Fruit fly (Drosophila melanogaster) whole organism, embryonic: Measurements from ENCODE around the gene stas.

Experiments
- Bgb ChIP-seq: fragments of 200-800 bp; sonication (Bioruptor generic); IDR thresholded peaks from 2 replicates; pipeline ENCODE4 v1.3.6; 2022; ENCODE audit warnings: missing biosample characterization, missing genetic modification characterization; ENCODE audit not compliant: partially characterized antibody
- CG10321 ChIP-seq: fragments of 200-800 bp; sonication (Bioruptor generic); IDR thresholded peaks from 2 replicates; pipeline ENCODE4 v1.3.6; 2022; ENCODE audit warnings: missing biosample characterization, missing genetic modification characterization
- CG10462 ChIP-seq: fragments of 200-800 bp; sonication (Bioruptor generic); optimal IDR thresholded peaks from 2 replicates; lab custom pipeline; 2016; ENCODE audit warnings: missing biosample characterization, missing genetic modification characterization
- CG12942 ChIP-seq: fragments of 200-800 bp; sonication (Bioruptor generic); optimal IDR thresholded peaks from 3 replicates; lab custom pipeline; 2016; ENCODE audit warnings: missing biosample characterization, missing genetic modification characterization
- CG13287 ChIP-seq: fragments of 200-800 bp; sonication (Bioruptor generic); IDR thresholded peaks from 2 replicates; pipeline ENCODE4 v1.3.6; 2022; ENCODE audit warnings: missing biosample characterization, missing genetic modification characterization; ENCODE audit not compliant: partially characterized antibody
- CG14710 ChIP-seq: fragments of 200-800 bp; sonication (Bioruptor generic); optimal IDR thresholded peaks from 3 replicates; lab custom pipeline; 2019; ENCODE audit warnings: missing biosample characterization, mild to moderate bottlenecking, missing genetic modification characterization, moderate library complexity
- CG14860 ChIP-seq: fragments of 200-800 bp; sonication (Bioruptor generic); IDR thresholded peaks from 3 replicates; pipeline ENCODE4 v1.3.6; 2022; ENCODE audit warnings: missing biosample characterization, missing genetic modification characterization; ENCODE audit not compliant: partially characterized antibody
- CG16813 ChIP-seq: fragments of 200-800 bp; sonication (Bioruptor generic); IDR thresholded peaks from 3 replicates; pipeline ENCODE4 v1.3.6; 2022; ENCODE audit warnings: missing biosample characterization, missing genetic modification characterization; ENCODE audit not compliant: partially characterized antibody
- CG2116 ChIP-seq: fragments of 200-800 bp; sonication (Bioruptor generic); optimal IDR thresholded peaks from 3 replicates; lab custom pipeline; 2018; ENCODE audit warnings: missing biosample characterization, mild to moderate bottlenecking, missing genetic modification characterization
- CG2129 ChIP-seq: fragments of 200-800 bp; sonication (Bioruptor generic); IDR thresholded peaks from 2 replicates; pipeline ENCODE4 v1.3.6; 2022; ENCODE audit warnings: missing biosample characterization, missing genetic modification characterization; ENCODE audit not compliant: partially characterized antibody
- CG2889 ChIP-seq: fragments of 200-800 bp; sonication (Bioruptor generic); IDR thresholded peaks from 3 replicates; pipeline ENCODE4 v1.3.6; 2022; ENCODE audit warnings: missing biosample characterization, missing genetic modification characterization
- CG3847 ChIP-seq: fragments of 200-800 bp; sonication (Bioruptor generic); IDR thresholded peaks from 2 replicates; pipeline ENCODE4 v1.3.6; 2022; ENCODE audit warnings: missing biosample characterization, missing genetic modification characterization
- CG42726 ChIP-seq: fragments of 200-800 bp; sonication (Bioruptor generic); IDR thresholded peaks from 2 replicates; pipeline ENCODE4 v1.3.6; 2022; ENCODE audit warnings: missing biosample characterization, missing genetic modification characterization; ENCODE audit not compliant: partially characterized antibody
- CG4360 ChIP-seq: fragments of 200-800 bp; sonication (Bioruptor generic); IDR thresholded peaks from 2 replicates; pipeline ENCODE4 v1.3.6; 2022; ENCODE audit warnings: missing biosample characterization, missing genetic modification characterization
- CG6254 ChIP-seq: fragments of 200-800 bp; sonication (Bioruptor generic); optimal IDR thresholded peaks from 3 replicates; lab custom pipeline; 2017; ENCODE audit warnings: mild to moderate bottlenecking, missing biosample characterization, missing genetic modification reagents, missing genetic modification characterization
- CG9215 ChIP-seq: fragments of 200-800 bp; sonication (Bioruptor generic); IDR thresholded peaks from 2 replicates; pipeline ENCODE4 v1.3.6; 2022; ENCODE audit warnings: missing biosample characterization, missing genetic modification characterization
- CG9797 ChIP-seq: fragments of 200-800 bp; sonication (Bioruptor generic); optimal IDR thresholded peaks from 3 replicates; lab custom pipeline; 2018; ENCODE audit warnings: missing biosample characterization, mild to moderate bottlenecking, missing genetic modification characterization
- CTCF ChIP-seq: fragments of 200-800 bp; sonication (Bioruptor generic); optimal IDR thresholded peaks from 2 replicates; lab custom pipeline; 2017; ENCODE audit warnings: missing biosample characterization, mild to moderate bottlenecking, missing genetic modification characterization, moderate library complexity
- Dll ChIP-seq: fragments of 200-800 bp; sonication (Bioruptor generic); IDR thresholded peaks from 4 replicates; pipeline ENCODE4 v1.3.6; 2022; ENCODE audit warnings: missing biosample characterization, missing genetic modification characterization; ENCODE audit not compliant: partially characterized antibody
- Lhr ChIP-seq: fragments of 200-800 bp; sonication (Bioruptor generic); optimal IDR thresholded peaks from 3 replicates; lab custom pipeline; 2017; ENCODE audit warnings: mild to moderate bottlenecking, missing biosample characterization, missing genetic modification reagents, missing genetic modification characterization
- Med ChIP-seq: fragments of 200-800 bp; sonication (Bioruptor generic); peaks from one replicate; lab custom pipeline; 2016; ENCODE audit warnings: missing biosample characterization, missing genetic modification characterization, mild to moderate bottlenecking, inconsistent platforms, moderate library complexity
- Myb ChIP-seq: fragments of 200-800 bp; sonication (Bioruptor generic); optimal IDR thresholded peaks from 2 replicates; lab custom pipeline; 2016; ENCODE audit warnings: missing biosample characterization, missing genetic modification characterization
- NK7.1 ChIP-seq: fragments of 200-800 bp; sonication (Bioruptor generic); optimal IDR thresholded peaks from 3 replicates; lab custom pipeline; 2016; ENCODE audit warnings: missing biosample characterization, missing genetic modification characterization
- Opbp ChIP-seq: fragments of 200-800 bp; sonication (Bioruptor generic); IDR thresholded peaks from 3 replicates; pipeline ENCODE4 v1.3.6; 2022; ENCODE audit warnings: missing biosample characterization, missing genetic modification characterization; ENCODE audit not compliant: partially characterized antibody
- Sry-δ ChIP-seq: fragments of 200-800 bp; sonication (Bioruptor generic); optimal IDR thresholded peaks from 2 replicates; lab custom pipeline; 2016; ENCODE audit warnings: missing biosample characterization, missing genetic modification characterization
- abd-A ChIP-seq: fragments of 200-800 bp; sonication (Bioruptor generic); optimal IDR thresholded peaks from 3 replicates; lab custom pipeline; 2019; ENCODE audit warnings: missing biosample characterization, mild to moderate bottlenecking, missing genetic modification characterization, moderate library complexity
- amos ChIP-seq: fragments of 200-800 bp; sonication (Bioruptor generic); IDR thresholded peaks from 2 replicates; pipeline ENCODE4 v1.3.6; 2022; ENCODE audit warnings: missing biosample characterization, missing genetic modification characterization; ENCODE audit not compliant: partially characterized antibody
- ato ChIP-seq: fragments of 200-800 bp; sonication (Bioruptor generic); IDR thresholded peaks from 2 replicates; pipeline ENCODE4 v1.3.6; 2022; ENCODE audit warnings: missing biosample characterization, missing genetic modification characterization; ENCODE audit not compliant: partially characterized antibody
- bab2 ChIP-seq: fragments of 200-800 bp; sonication (Bioruptor generic); optimal IDR thresholded peaks from 2 replicates; lab custom pipeline; 2016; ENCODE audit warnings: missing biosample characterization, missing genetic modification characterization
- bowl ChIP-seq: fragments of 200-800 bp; sonication (Bioruptor generic); IDR thresholded peaks from 2 replicates; pipeline ENCODE4 v1.3.6; 2022; ENCODE audit warnings: missing biosample characterization, missing genetic modification characterization
- cato ChIP-seq: fragments of 200-800 bp; sonication (Bioruptor generic); optimal IDR thresholded peaks from 2 replicates; lab custom pipeline; 2016; ENCODE audit warnings: missing biosample characterization, missing genetic modification characterization, borderline replicate concordance
- caup ChIP-seq: fragments of 200-800 bp; sonication (Bioruptor generic); optimal IDR thresholded peaks from 3 replicates; lab custom pipeline; 2017; ENCODE audit warnings: missing biosample characterization, mild to moderate bottlenecking, missing genetic modification characterization, moderate library complexity; ENCODE audit not compliant: severe bottlenecking
- cg ChIP-seq: fragments of 200-800 bp; sonication (Bioruptor generic); optimal IDR thresholded peaks from 3 replicates; lab custom pipeline; 2019; ENCODE audit warnings: missing biosample characterization, mild to moderate bottlenecking, missing genetic modification characterization, moderate library complexity
- chinmo ChIP-seq: fragments of 200-800 bp; sonication (Bioruptor generic); IDR thresholded peaks from 4 replicates; pipeline ENCODE4 v1.3.6; 2022; ENCODE audit warnings: missing biosample characterization, missing genetic modification characterization; ENCODE audit not compliant: partially characterized antibody
- fd64A ChIP-seq: fragments of 200-800 bp; sonication (Bioruptor generic); optimal IDR thresholded peaks from 3 replicates; lab custom pipeline; 2018; ENCODE audit warnings: missing biosample characterization, mild to moderate bottlenecking, missing genetic modification characterization
- gfzf ChIP-seq: fragments of 200-800 bp; sonication (Bioruptor generic); optimal IDR thresholded peaks from 2 replicates; lab custom pipeline; 2016; ENCODE audit warnings: missing biosample characterization, mild to moderate bottlenecking, missing genetic modification characterization, moderate library complexity
- grn ChIP-seq: fragments of 200-800 bp; sonication (Bioruptor generic); optimal IDR thresholded peaks from 3 replicates; lab custom pipeline; 2017; ENCODE audit warnings: missing biosample characterization, missing genetic modification characterization
- hb ChIP-seq: fragments of 200-800 bp; sonication (Bioruptor generic); IDR thresholded peaks from 3 replicates; pipeline ENCODE4 v1.3.6; 2022; ENCODE audit warnings: missing biosample characterization, missing genetic modification characterization; ENCODE audit not compliant: partially characterized antibody
- mld ChIP-seq: fragments of 200-800 bp; sonication (Bioruptor generic); IDR thresholded peaks from 3 replicates; pipeline ENCODE4 v1.3.6; 2022; ENCODE audit warnings: missing biosample characterization, missing genetic modification characterization; ENCODE audit not compliant: partially characterized antibody
- pita ChIP-seq: fragments of 200-800 bp; sonication (Bioruptor generic); optimal IDR thresholded peaks from 2 replicates; lab custom pipeline; 2017; ENCODE audit warnings: missing biosample characterization, mild to moderate bottlenecking, missing genetic modification characterization
- row ChIP-seq: fragments of 200-800 bp; sonication (Bioruptor generic); IDR thresholded peaks from 3 replicates; pipeline ENCODE4 v1.3.6; 2022; ENCODE audit warnings: missing biosample characterization, missing genetic modification characterization
- sens ChIP-seq: fragments of 200-800 bp; sonication (Bioruptor generic); peaks from one replicate; lab custom pipeline; 2016; ENCODE audit warnings: missing biosample characterization, missing genetic modification characterization
- seq ChIP-seq: fragments of 200-800 bp; sonication (Bioruptor generic); IDR thresholded peaks from 2 replicates; pipeline ENCODE4 v1.3.6; 2022; ENCODE audit warnings: missing biosample characterization, missing genetic modification characterization
- sna ChIP-seq: fragments of 200-800 bp; sonication (Bioruptor generic); IDR thresholded peaks from 2 replicates; pipeline ENCODE4 v1.3.6; 2022; ENCODE audit warnings: missing biosample characterization, missing genetic modification characterization; ENCODE audit not compliant: partially characterized antibody
- tio ChIP-seq: fragments of 200-800 bp; sonication (Bioruptor generic); optimal IDR thresholded peaks from 2 replicates; lab custom pipeline; 2017; ENCODE audit warnings: missing biosample characterization, missing genetic modification characterization, inconsistent platforms
- zen2 ChIP-seq: fragments of 200-800 bp; sonication (Bioruptor generic); IDR thresholded peaks from 3 replicates; pipeline ENCODE4 v1.3.6; 2022; ENCODE audit warnings: missing biosample characterization, missing genetic modification characterization; ENCODE audit not compliant: partially characterized antibody

stas gene

dm6 chrX:17578869-17579781 is 48.6 kb downstream of the stas start, which contains the start of gene Ankle2:
Ankle2 (minus strand) TSS chrX:17579229.
- TF ChIP-seq Opbp = peak; percentile 71
- TF ChIP-seq CG12942 = no peak
- TF ChIP-seq CG2129 (GFP tag; lab: Robert Waterston, UW) = peak; percentile 25; the same call in 1 of the 2 replicates
- no peak for TF ChIP-seq CG10462 (GFP tag; lab: Kevin White, UChicago)
- peak; percentile 90 for TF ChIP-seq gfzf (GFP tag; lab: Kevin White, UChicago)
- peak; percentile 66 for TF ChIP-seq CG16813 (GFP tag; lab: Robert Waterston, UW)
- peak; percentile 76 for TF ChIP-seq CG13287
- peak; percentile 23; the same call in 1 of the 3 replicates for TF ChIP-seq row (GFP tag; lab: Robert Waterston, UW)
- no peak for TF ChIP-seq NK7.1 (GFP tag; lab: Kevin White, UChicago)
- peak; percentile 68 for TF ChIP-seq CG4360 (GFP tag; lab: Robert Waterston, UW)
- TF ChIP-seq sna (GFP tag; lab: Robert Waterston, UW) = 0 out of 2 replicates have a peak, but pooled peaks have one; percentile 24
- peak; percentile 54 for TF ChIP-seq CG9797 (GFP tag; lab: Kevin White, UChicago)
- TF ChIP-seq pita (GFP tag; lab: Kevin White, UChicago) = peak; percentile 56
- no peak for TF ChIP-seq CG9215
- TF ChIP-seq seq = no peak
- TF ChIP-seq sens (GFP tag; lab: Kevin White, UChicago) = peak; percentile 66
- TF ChIP-seq hb (GFP tag; lab: Robert Waterston, UW) = peak; percentile 49; the same call in 1 of the 3 replicates
- TF ChIP-seq CTCF (GFP tag; lab: Kevin White, UChicago) = peak; percentile 23
- TF ChIP-seq cato (GFP tag; lab: Kevin White, UChicago) = no peak
- no peak for TF ChIP-seq CG10321 (GFP tag; lab: Robert Waterston, UW)
- peak; percentile 23 for TF ChIP-seq CG2116 (GFP tag; lab: Kevin White, UChicago)
- no peak for TF ChIP-seq abd-A (tag; lab: Kevin White, UChicago)
- no peak for TF ChIP-seq fd64A (GFP tag; lab: Kevin White, UChicago)
- peak; percentile 77 for TF ChIP-seq Dll (GFP tag; lab: Robert Waterston, UW)
- TF ChIP-seq CG14860 (GFP tag; lab: Robert Waterston, UW) = peak; percentile 23; the same call in 1 of the 3 replicates
- no peak for TF ChIP-seq tio (GFP tag; lab: Kevin White, UChicago)
- peak; percentile 43; the same call in 1 of the 2 replicates for TF ChIP-seq CG42726 (GFP tag; lab: Robert Waterston, UW)
- peak; percentile 31; the same call in 1 of the 3 replicates for TF ChIP-seq zen2
- TF ChIP-seq chinmo (GFP tag; lab: Robert Waterston, UW) = peak; percentile 61; the same call in 1 of the 4 replicates
- no peak for TF ChIP-seq caup (GFP tag; lab: Kevin White, UChicago)
- TF ChIP-seq Myb (GFP tag; lab: Kevin White, UChicago) = peak; percentile 67
- no peak for TF ChIP-seq bowl
- peak; percentile 62 for TF ChIP-seq cg (GFP tag; lab: Kevin White, UChicago)
- peak; percentile 54 for TF ChIP-seq Lhr (GFP tag; lab: Kevin White, UChicago)
- TF ChIP-seq Sry-δ (GFP tag; lab: Kevin White, UChicago) = peak; percentile 83
- TF ChIP-seq bab2 = no peak
- TF ChIP-seq mld = no peak
- TF ChIP-seq Bgb (GFP tag; lab: Robert Waterston, UW) = peak; percentile 65
- peak; percentile 52 for TF ChIP-seq CG14710 (tag; lab: Kevin White, UChicago)
- no peak for TF ChIP-seq CG6254 (GFP tag; lab: Kevin White, UChicago)
- peak; percentile 40 for TF ChIP-seq Med (GFP tag; lab: Kevin White, UChicago)
- no peak for TF ChIP-seq grn (GFP tag; lab: Kevin White, UChicago)
- TF ChIP-seq CG3847 (GFP tag; lab: Robert Waterston, UW) = no peak
- TF ChIP-seq amos (GFP tag; lab: Robert Waterston, UW) = peak; percentile 73
- TF ChIP-seq ato (GFP tag; lab: Robert Waterston, UW) = 0 out of 2 replicates have a peak, but pooled peaks have one; percentile 33
- TF ChIP-seq CG2889 (GFP tag; lab: Robert Waterston, UW) = no peak
